Worm (Caenorhabditis elegans) whole organism, late embryonic: ENCODE data around the gene acs-6.
"Not testable (repeated sequence)": the region's sequence is repeated elsewhere in the genome, so short reads cannot be mapped to it uniquely, and the experiment has no call there.

Experiments
- F13H6.1 ChIP-seq: sonication (generic microtip); optimal IDR thresholded peaks from 2 replicates; lab custom pipeline; 2016; ENCODE audit warnings: missing genetic modification characterization, missing compliant biosample characterization
- K09A11.1 ChIP-seq: sonication (generic microtip); optimal IDR thresholded peaks from 2 replicates; lab custom pipeline; 2017; ENCODE audit warnings: antibody characterized with exemption, mild to moderate bottlenecking, missing genetic modification characterization, missing compliant biosample characterization; ENCODE audit not compliant: insufficient read depth
- T23F11.4 ChIP-seq: fragments of 200-800 bp; sonication (Bioruptor generic); optimal IDR thresholded peaks from 2 replicates; lab custom pipeline; 2018; ENCODE audit warnings: mild to moderate bottlenecking, missing genetic modification characterization, missing compliant biosample characterization
- ama-1 ChIP-seq: fragments of 150-350 bp; optimal IDR thresholded peaks from 2 replicates; lab custom pipeline; 2014
- ceh-14 ChIP-seq: sonication (generic microtip); optimal IDR thresholded peaks from 2 replicates; lab custom pipeline; 2016; ENCODE audit warnings: missing genotype, missing genetic modification characterization, missing compliant biosample characterization
- ceh-19 ChIP-seq: fragments of 200-800 bp; sonication (Bioruptor generic); optimal IDR thresholded peaks from 2 replicates; lab custom pipeline; 2018; ENCODE audit warnings: mild to moderate bottlenecking, missing genetic modification characterization, missing compliant biosample characterization
- ceh-2 ChIP-seq: sonication (generic microtip); optimal IDR thresholded peaks from 2 replicates; lab custom pipeline; 2016; ENCODE audit warnings: missing genotype, missing genetic modification characterization, missing compliant biosample characterization
- ceh-45 ChIP-seq: fragments of 200-800 bp; sonication (Bioruptor generic); IDR thresholded peaks from 2 replicates; pipeline ENCODE4 v1.3.6; 2022; ENCODE audit warnings: missing genetic modification reagents, missing genetic modification characterization, missing compliant biosample characterization
- ceh-6 ChIP-seq: fragments of 200-800 bp; sonication (Bioruptor generic); optimal IDR thresholded peaks from 2 replicates; lab custom pipeline; 2018; ENCODE audit warnings: mild to moderate bottlenecking, missing genetic modification characterization, missing compliant biosample characterization
- ceh-9 ChIP-seq: sonication (generic microtip); optimal IDR thresholded peaks from 2 replicates; lab custom pipeline; 2016; ENCODE audit warnings: mild to moderate bottlenecking, missing genetic modification characterization, inconsistent platforms, missing compliant biosample characterization
- che-1 ChIP-seq: sonication (generic microtip); optimal IDR thresholded peaks from 2 replicates; lab custom pipeline; 2016; ENCODE audit warnings: mild to moderate bottlenecking, missing genetic modification characterization, missing compliant biosample characterization
- dmd-4 ChIP-seq: sonication (generic microtip); optimal IDR thresholded peaks from 2 replicates; lab custom pipeline; 2016; ENCODE audit warnings: borderline replicate concordance, missing genetic modification characterization, missing compliant biosample characterization
- dve-1 ChIP-seq: sonication (generic microtip); optimal IDR thresholded peaks from 2 replicates; lab custom pipeline; 2017; ENCODE audit warnings: antibody characterized with exemption, mild to moderate bottlenecking, missing genetic modification characterization, missing compliant biosample characterization
- fkh-6 ChIP-seq: sonication (generic microtip); optimal IDR thresholded peaks from 2 replicates; lab custom pipeline; 2016; ENCODE audit warnings: missing genetic modification characterization, missing compliant biosample characterization
- gmeb-2 ChIP-seq: sonication (generic microtip); optimal IDR thresholded peaks from 2 replicates; lab custom pipeline; 2016; ENCODE audit warnings: missing genetic modification characterization, inconsistent platforms, missing compliant biosample characterization
- hlh-30 ChIP-seq: sonication (generic microtip); optimal IDR thresholded peaks from 2 replicates; lab custom pipeline; 2017; ENCODE audit warnings: antibody characterized with exemption, missing genetic modification characterization, missing compliant biosample characterization; ENCODE audit not compliant: insufficient read depth
- hlh-6 ChIP-seq: sonication (generic microtip); optimal IDR thresholded peaks from 2 replicates; lab custom pipeline; 2016; ENCODE audit warnings: missing genotype, missing genetic modification characterization, missing compliant biosample characterization
- madf-2 ChIP-seq: sonication (generic microtip); optimal IDR thresholded peaks from 2 replicates; lab custom pipeline; 2017; ENCODE audit warnings: missing genetic modification characterization, missing compliant biosample characterization
- nfya-1 ChIP-seq: sonication (generic microtip); optimal IDR thresholded peaks from 2 replicates; lab custom pipeline; 2017; ENCODE audit warnings: missing genetic modification characterization, mild to moderate bottlenecking, missing compliant biosample characterization, antibody characterized with exemption, moderate library complexity
- nhr-11 ChIP-seq: fragments of 150-350 bp; optimal IDR thresholded peaks from 2 replicates; lab custom pipeline; 2014; ENCODE audit warnings: missing biosample characterization, missing genetic modification characterization
- npax-4 ChIP-seq: sonication (generic microtip); optimal IDR thresholded peaks from 2 replicates; lab custom pipeline; 2016; ENCODE audit warnings: missing genetic modification characterization, missing compliant biosample characterization
- odd-2 ChIP-seq: sonication (generic microtip); optimal IDR thresholded peaks from 2 replicates; lab custom pipeline; 2017; ENCODE audit warnings: antibody characterized with exemption, mild to moderate bottlenecking, missing genetic modification characterization, missing compliant biosample characterization
- pag-3 ChIP-seq: sonication (generic microtip); optimal IDR thresholded peaks from 2 replicates; lab custom pipeline; 2016; ENCODE audit warnings: missing compliant biosample characterization, missing genetic modification characterization, borderline replicate concordance
- pat-9 ChIP-seq: fragments of 200-800 bp; sonication (Bioruptor generic); optimal IDR thresholded peaks from 2 replicates; lab custom pipeline; 2018; ENCODE audit warnings: mild to moderate bottlenecking, missing genetic modification characterization, moderate library complexity, missing compliant biosample characterization
- pha-2 ChIP-seq: sonication (generic microtip); optimal IDR thresholded peaks from 2 replicates; lab custom pipeline; 2017; ENCODE audit warnings: mild to moderate bottlenecking, missing genetic modification characterization, missing compliant biosample characterization
- pros-1 ChIP-seq: fragments of 150-350 bp; optimal IDR thresholded peaks from 2 replicates; lab custom pipeline; 2014; ENCODE audit warnings: missing biosample characterization, missing genetic modification reagents, missing genetic modification characterization
- sdc-2 ChIP-seq: sonication (generic microtip); optimal IDR thresholded peaks from 2 replicates; lab custom pipeline; 2016; ENCODE audit warnings: missing genotype, missing genetic modification characterization, missing compliant biosample characterization
- sox-2 ChIP-seq: fragments of 200-800 bp; sonication (Bioruptor generic); IDR thresholded peaks from 2 replicates; pipeline ENCODE4 v1.3.6; 2022; ENCODE audit warnings: missing genetic modification reagents, missing genetic modification characterization, missing compliant biosample characterization
- syd-9 ChIP-seq: sonication (generic microtip); optimal IDR thresholded peaks from 2 replicates; lab custom pipeline; 2016; ENCODE audit warnings: mild to moderate bottlenecking, missing genetic modification characterization, moderate library complexity, missing compliant biosample characterization
- tbx-7 ChIP-seq: sonication (generic microtip); optimal IDR thresholded peaks from 2 replicates; lab custom pipeline; 2016; ENCODE audit warnings: missing genotype, missing genetic modification characterization, missing compliant biosample characterization
- unc-42 ChIP-seq: sonication (generic microtip); optimal IDR thresholded peaks from 2 replicates; lab custom pipeline; 2016; ENCODE audit warnings: missing genotype, missing genetic modification characterization, missing compliant biosample characterization
- unc-55 ChIP-seq: sonication (generic microtip); optimal IDR thresholded peaks from 2 replicates; lab custom pipeline; 2017; ENCODE audit warnings: missing biosample characterization, missing genetic modification reagents, missing genetic modification characterization
- unc-86 ChIP-seq: sonication (generic microtip); optimal IDR thresholded peaks from 2 replicates; lab custom pipeline; 2016; ENCODE audit warnings: missing genetic modification characterization, missing compliant biosample characterization
- ztf-16 ChIP-seq: sonication (generic microtip); optimal IDR thresholded peaks from 2 replicates; lab custom pipeline; 2017; ENCODE audit warnings: missing genetic modification characterization, missing compliant biosample characterization

Gene acs-6

ce11 chrII:7084021-7084420, 22.2 kb downstream of the acs-6 start, which contains the start of the genes T02G5.14 and T02G5.15:
Gene T02G5.14, plus strand, starts transcription at chrII:7084321.
Gene T02G5.15, plus strand, starts transcription at chrII:7084321.
- not testable (repeated sequence) for TF ChIP-seq K09A11.1 (tag; lab: Kevin White, UChicago); F13H6.1; unc-86 (tag; lab: Kevin White, UChicago)

ce11 chrII:7090085-7090484, 28.3 kb downstream of the acs-6 start:
- no peak for TF ChIP-seq ceh-2 (tag; lab: Kevin White, UChicago)
- peak; percentile 39 for TF ChIP-seq unc-42 (tag; lab: Kevin White, UChicago)
- no peak for TF ChIP-seq ceh-14 (tag; lab: Kevin White, UChicago)

- TF ChIP-seq odd-2 (tag; lab: Kevin White, UChicago) (no peak), ceh-19 (GFP tag; lab: Kevin White, UChicago) (no peak), gmeb-2 (tag; lab: Kevin White, UChicago) (no peak), madf-2 (tag; lab: Kevin White, UChicago) (no peak), unc-55 (GFP tag; lab: Kevin White, UChicago) (no peak), fkh-6 (tag; lab: Kevin White, UChicago) (no peak), che-1 (tag; lab: Kevin White, UChicago) (no peak), ztf-16 (tag; lab: Kevin White, UChicago) (no peak)
- TF ChIP-seq, all 69 proteins: peak for 0
Observed at ce11 chrII:7090852-7091251, 29.0 kb downstream of the acs-6 start.

- TF ChIP-seq ceh-9 (tag; lab: Kevin White, UChicago) (no peak), pha-2 (no peak), pros-1 (no peak), ceh-6 (no peak), ceh-45 (no peak), F13H6.1 (no peak), dve-1 (tag; lab: Kevin White, UChicago) (no peak), ama-1 (lab: Kevin White, UChicago) (peak; percentile 73)
- TF ChIP-seq, all 69 proteins: peak for 1
Observed at ce11 chrII:7093339-7093821, 31.6 kb downstream of the acs-6 start, which contains the start of gene T02G5.3. Gene T02G5.3, plus strand, starts transcription at chrII:7093389.

- no peak for TF ChIP-seq dmd-4 (tag; lab: Kevin White, UChicago)
- no peak for TF ChIP-seq npax-4 (tag; lab: Kevin White, UChicago)
- TF ChIP-seq sox-2 (GFP tag; lab: Robert Waterston, UW): no peak
- no peak for TF ChIP-seq syd-9
- TF ChIP-seq dve-1 (tag; lab: Kevin White, UChicago): no peak
- no peak for TF ChIP-seq pat-9
- TF ChIP-seq tbx-7 (tag; lab: Kevin White, UChicago): no peak
- TF ChIP-seq unc-86 (tag; lab: Kevin White, UChicago): no peak
- TF ChIP-seq T23F11.4 (GFP tag; lab: Kevin White, UChicago): no peak
- no peak for TF ChIP-seq ceh-19 (GFP tag; lab: Kevin White, UChicago)
- no peak for TF ChIP-seq nhr-11 (tag; lab: Kevin White, UChicago)
- no peak for TF ChIP-seq sdc-2 (tag; lab: Kevin White, UChicago)
- no peak for TF ChIP-seq nfya-1 (tag; lab: Kevin White, UChicago)
- TF ChIP-seq hlh-6 (tag; lab: Kevin White, UChicago): no peak
- TF ChIP-seq pag-3 (tag; lab: Kevin White, UChicago): no peak
- no peak for TF ChIP-seq hlh-30
- no peak for TF ChIP-seq K09A11.1 (tag; lab: Kevin White, UChicago)
- TF ChIP-seq unc-55 (GFP tag; lab: Kevin White, UChicago): no peak
- TF ChIP-seq, all 69 proteins: peak for 0
Observed at ce11 chrII:7095970-7096369, 34.1 kb downstream of the acs-6 start.
